Fruit fly (Drosophila melanogaster) whole organism, embryonic: Measurements from ENCODE around the gene cdi.
A peak's percentile ranks its signal among the peaks of the same experiment; 100 is the strongest.

ENCODE experiments used
- Ada2b ChIP-seq: fragments of 200-800 bp; sonication (Bioruptor generic); IDR thresholded peaks from 2 replicates; pipeline ENCODE4 v1.3.6; 2022; ENCODE audit warnings: missing biosample characterization, missing genetic modification characterization
- BtbVII ChIP-seq: fragments of 200-800 bp; sonication (Bioruptor generic); optimal IDR thresholded peaks from 3 replicates; lab custom pipeline; 2017; ENCODE audit warnings: missing biosample characterization, mild to moderate bottlenecking, missing genetic modification characterization
- CG10209 ChIP-seq: fragments of 200-800 bp; sonication (Bioruptor generic); optimal IDR thresholded peaks from 3 replicates; lab custom pipeline; 2017; ENCODE audit warnings: missing biosample characterization, mild to moderate bottlenecking, missing genetic modification characterization, missing genetic modification reagents
- CG11695 ChIP-seq: fragments of 200-800 bp; sonication (Bioruptor generic); IDR thresholded peaks from 3 replicates; pipeline ENCODE4 v1.3.6; 2022; ENCODE audit warnings: missing biosample characterization, missing genetic modification characterization
- CG12236 ChIP-seq: fragments of 200-800 bp; sonication (Bioruptor generic); optimal IDR thresholded peaks from 2 replicates; lab custom pipeline; 2016; ENCODE audit warnings: missing biosample characterization, missing genetic modification characterization
- CG12299 ChIP-seq: fragments of 200-800 bp; sonication (Bioruptor generic); optimal IDR thresholded peaks from 2 replicates; lab custom pipeline; 2018; ENCODE audit warnings: missing biosample characterization, mild to moderate bottlenecking, missing genetic modification characterization
- CG13287 ChIP-seq: fragments of 200-800 bp; sonication (Bioruptor generic); IDR thresholded peaks from 2 replicates; pipeline ENCODE4 v1.3.6; 2022; ENCODE audit warnings: missing biosample characterization, missing genetic modification characterization; ENCODE audit not compliant: partially characterized antibody
- CG13894 ChIP-seq: fragments of 200-800 bp; sonication (Bioruptor generic); optimal IDR thresholded peaks from 3 replicates; lab custom pipeline; 2018; ENCODE audit warnings: missing biosample characterization, mild to moderate bottlenecking, missing genetic modification characterization, moderate library complexity
- CG15011 ChIP-seq: fragments of 200-800 bp; sonication (Bioruptor generic); optimal IDR thresholded peaks from 3 replicates; lab custom pipeline; 2018; ENCODE audit warnings: missing biosample characterization, mild to moderate bottlenecking, missing genetic modification characterization
- CG16779 ChIP-seq: fragments of 200-800 bp; sonication (Bioruptor generic); IDR thresholded peaks from 2 replicates; pipeline ENCODE4 v1.3.6; 2022; ENCODE audit warnings: missing biosample characterization, missing genetic modification characterization
- CG2129 ChIP-seq: fragments of 200-800 bp; sonication (Bioruptor generic); IDR thresholded peaks from 2 replicates; pipeline ENCODE4 v1.3.6; 2022; ENCODE audit warnings: missing biosample characterization, missing genetic modification characterization; ENCODE audit not compliant: partially characterized antibody
- CG30020 ChIP-seq: fragments of 200-800 bp; optimal IDR thresholded peaks from 2 replicates; lab custom pipeline; 2019; ENCODE audit warnings: missing biosample characterization, mild to moderate bottlenecking, missing genetic modification characterization, moderate library complexity
- CG30403 ChIP-seq: fragments of 200-800 bp; sonication (Bioruptor generic); optimal IDR thresholded peaks from 3 replicates; lab custom pipeline; 2016; ENCODE audit warnings: missing biosample characterization, missing genetic modification characterization
- CG33213 ChIP-seq: fragments of 200-800 bp; sonication (Bioruptor generic); optimal IDR thresholded peaks from 3 replicates; lab custom pipeline; 2016; ENCODE audit warnings: missing biosample characterization, missing genetic modification characterization
- CG3838 ChIP-seq: fragments of 200-800 bp; sonication (Bioruptor generic); optimal IDR thresholded peaks from 3 replicates; lab custom pipeline; 2016; ENCODE audit warnings: missing biosample characterization, missing genetic modification characterization
- CG3995 ChIP-seq: fragments of 200-800 bp; sonication (Bioruptor generic); optimal IDR thresholded peaks from 3 replicates; lab custom pipeline; 2016; ENCODE audit warnings: missing biosample characterization, missing genetic modification characterization
- CG4424 ChIP-seq: fragments of 200-800 bp; sonication (Bioruptor generic); optimal IDR thresholded peaks from 3 replicates; lab custom pipeline; 2016; ENCODE audit warnings: missing biosample characterization, missing genetic modification characterization
- CG4730 ChIP-seq: fragments of 200-800 bp; sonication (Bioruptor generic); IDR thresholded peaks from 2 replicates; pipeline ENCODE4 v1.3.6; 2022; ENCODE audit warnings: missing biosample characterization, missing genetic modification characterization
- CG7556 ChIP-seq: fragments of 200-800 bp; sonication (Bioruptor generic); optimal IDR thresholded peaks from 2 replicates; lab custom pipeline; 2017; ENCODE audit warnings: missing biosample characterization, mild to moderate bottlenecking, missing genetic modification characterization
- CG8290 ChIP-seq, 3 experiments: fragments of 200-800 bp; sonication (Bioruptor generic); optimal IDR thresholded peaks; 2 replicates each; lab custom pipeline; 2016 to 2019; ENCODE audit warnings: missing biosample characterization in 3 of 3, missing genetic modification characterization in 3 of 3, mild to moderate bottlenecking in 2 of 3, moderate library complexity in 1 of 3
- CrebB ChIP-seq: fragments of 200-800 bp; sonication (Bioruptor generic); optimal IDR thresholded peaks from 3 replicates; lab custom pipeline; 2018; ENCODE audit warnings: missing biosample characterization, mild to moderate bottlenecking, missing genetic modification characterization
- D19A ChIP-seq: fragments of 200-800 bp; optimal IDR thresholded peaks from 3 replicates; lab custom pipeline; 2019; ENCODE audit warnings: missing biosample characterization, mild to moderate bottlenecking, missing genetic modification characterization, moderate library complexity
- Dfd ChIP-seq, 2 experiments: fragments of >200 bp; optimal IDR thresholded peaks; 2 replicates each; lab custom pipeline; 2017; ENCODE audit warnings: missing biosample characterization in 2 of 2, missing genetic modification characterization in 2 of 2
- Fer1 ChIP-seq: fragments of 200-800 bp; sonication (Bioruptor generic); optimal IDR thresholded peaks from 2 replicates; lab custom pipeline; 2017; ENCODE audit warnings: missing biosample characterization, mild to moderate bottlenecking, missing genetic modification characterization
- Fer2 ChIP-seq: fragments of 200-800 bp; sonication (Bioruptor generic); optimal IDR thresholded peaks from 2 replicates; lab custom pipeline; 2018; ENCODE audit warnings: missing biosample characterization, mild to moderate bottlenecking, missing genetic modification characterization, moderate library complexity
- H2.0 ChIP-seq: fragments of 200-800 bp; sonication (Bioruptor generic); IDR thresholded peaks from 2 replicates; pipeline ENCODE4 v1.3.6; 2022; ENCODE audit warnings: missing biosample characterization, missing genetic modification characterization
- HmgZ ChIP-seq: fragments of 200-800 bp; sonication (Bioruptor generic); optimal IDR thresholded peaks from 2 replicates; lab custom pipeline; 2018; ENCODE audit warnings: missing biosample characterization, mild to moderate bottlenecking, missing genetic modification characterization
- Hr51 ChIP-seq, 2 experiments: fragments of 200-800 bp; sonication (Bioruptor generic); optimal IDR thresholded peaks; 2 replicates in 1 of 2; 3 replicates in 1 of 2; lab custom pipeline; 2016 to 2018; ENCODE audit warnings: missing biosample characterization in 2 of 2, missing genetic modification characterization in 2 of 2, mild to moderate bottlenecking in 1 of 2, moderate library complexity in 1 of 2
- Lhr ChIP-seq: fragments of 200-800 bp; sonication (Bioruptor generic); optimal IDR thresholded peaks from 3 replicates; lab custom pipeline; 2017; ENCODE audit warnings: mild to moderate bottlenecking, missing biosample characterization, missing genetic modification reagents, missing genetic modification characterization
- Max ChIP-seq: fragments of 200-800 bp; sonication (Bioruptor generic); optimal IDR thresholded peaks from 2 replicates; lab custom pipeline; 2016; ENCODE audit warnings: missing biosample characterization, mild to moderate bottlenecking, missing genetic modification characterization
- Meics ChIP-seq: fragments of 200-800 bp; sonication (Bioruptor generic); optimal IDR thresholded peaks from 2 replicates; lab custom pipeline; 2017; ENCODE audit warnings: missing biosample characterization, mild to moderate bottlenecking, missing genetic modification characterization
- Mes4 ChIP-seq: fragments of 200-800 bp; sonication (Bioruptor generic); optimal IDR thresholded peaks from 2 replicates; lab custom pipeline; 2016; ENCODE audit warnings: missing biosample characterization, missing genetic modification characterization
- Mrtf ChIP-seq: fragments of 200-800 bp; sonication (Bioruptor generic); IDR thresholded peaks from 3 replicates; pipeline ENCODE4 v1.3.6; 2022; ENCODE audit warnings: missing biosample characterization, missing genetic modification characterization
- NK7.1 ChIP-seq: fragments of 200-800 bp; sonication (Bioruptor generic); optimal IDR thresholded peaks from 3 replicates; lab custom pipeline; 2016; ENCODE audit warnings: missing biosample characterization, missing genetic modification characterization
- Stat92E ChIP-seq, 3 experiments: fragments of >200 bp in 2 of 3; fragments of 200-800 bp in 1 of 3; sonication (Bioruptor generic) in 1 of 3; optimal IDR thresholded peaks; 2 replicates each; lab custom pipeline; 2017 to 2019; ENCODE audit warnings: missing biosample characterization in 3 of 3, missing genetic modification characterization in 3 of 3, mild to moderate bottlenecking in 1 of 3, moderate library complexity in 1 of 3
- Xbp1 ChIP-seq: fragments of 200-800 bp; sonication (Bioruptor generic); optimal IDR thresholded peaks from 3 replicates; lab custom pipeline; 2016; ENCODE audit warnings: missing biosample characterization, mild to moderate bottlenecking, missing genetic modification characterization
- amos ChIP-seq: fragments of 200-800 bp; sonication (Bioruptor generic); IDR thresholded peaks from 2 replicates; pipeline ENCODE4 v1.3.6; 2022; ENCODE audit warnings: missing biosample characterization, missing genetic modification characterization; ENCODE audit not compliant: partially characterized antibody
- dan ChIP-seq: fragments of 200-800 bp; sonication (Bioruptor generic); IDR thresholded peaks from 2 replicates; pipeline ENCODE4 v1.3.6; 2022; ENCODE audit warnings: missing biosample characterization, missing genetic modification characterization
- her ChIP-seq: fragments of 200-800 bp; sonication (Bioruptor generic); optimal IDR thresholded peaks from 2 replicates; lab custom pipeline; 2016; ENCODE audit warnings: missing biosample characterization, missing genetic modification characterization
- knrl ChIP-seq: fragments of 200-800 bp; sonication (Bioruptor generic); IDR thresholded peaks from 3 replicates; pipeline ENCODE4 v1.3.6; 2022; ENCODE audit warnings: missing biosample characterization, missing genetic modification characterization; ENCODE audit not compliant: partially characterized antibody
- pho ChIP-seq: fragments of 200-800 bp; sonication (Bioruptor generic); optimal IDR thresholded peaks from 2 replicates; lab custom pipeline; 2016; ENCODE audit warnings: missing biosample characterization, missing genetic modification characterization
- pros ChIP-seq: fragments of 200-800 bp; sonication (Bioruptor generic); optimal IDR thresholded peaks from 3 replicates; lab custom pipeline; 2019; ENCODE audit warnings: missing biosample characterization, mild to moderate bottlenecking, missing genetic modification characterization, moderate library complexity
- run ChIP-seq: fragments of 200-800 bp; sonication (Bioruptor generic); optimal IDR thresholded peaks from 3 replicates; lab custom pipeline; 2018; ENCODE audit warnings: missing biosample characterization, mild to moderate bottlenecking, missing genetic modification characterization
- sens-2 ChIP-seq: fragments of 200-800 bp; sonication (Bioruptor generic); IDR thresholded peaks from 2 replicates; pipeline ENCODE4 v1.3.6; 2022; ENCODE audit warnings: missing biosample characterization, missing genetic modification characterization
- so ChIP-seq: fragments of 200-800 bp; sonication (Bioruptor generic); IDR thresholded peaks from 3 replicates; pipeline ENCODE4 v1.3.6; 2022; ENCODE audit warnings: missing biosample characterization, missing genetic modification characterization
- stc ChIP-seq: fragments of 200-800 bp; sonication (Bioruptor generic); IDR thresholded peaks from 2 replicates; pipeline ENCODE4 v1.3.6; 2022; ENCODE audit warnings: missing biosample characterization, missing genetic modification characterization
- tup ChIP-seq: fragments of 200-800 bp; sonication (Bioruptor generic); optimal IDR thresholded peaks from 2 replicates; lab custom pipeline; 2016; ENCODE audit warnings: missing biosample characterization, mild to moderate bottlenecking, missing genetic modification characterization, moderate library complexity
- unpg ChIP-seq: fragments of 200-800 bp; sonication (Bioruptor generic); optimal IDR thresholded peaks from 3 replicates; lab custom pipeline; 2018; ENCODE audit warnings: missing biosample characterization, mild to moderate bottlenecking, missing genetic modification characterization, moderate library complexity
- usp ChIP-seq: fragments of >200 bp; optimal IDR thresholded peaks from 2 replicates; lab custom pipeline; 2017; ENCODE audit warnings: missing biosample characterization, missing genetic modification characterization
- zf30C ChIP-seq: fragments of 200-800 bp; sonication (Bioruptor generic); optimal IDR thresholded peaks from 3 replicates; lab custom pipeline; 2018; ENCODE audit warnings: missing biosample characterization, mild to moderate bottlenecking, missing genetic modification characterization

cdi gene

DNA sequence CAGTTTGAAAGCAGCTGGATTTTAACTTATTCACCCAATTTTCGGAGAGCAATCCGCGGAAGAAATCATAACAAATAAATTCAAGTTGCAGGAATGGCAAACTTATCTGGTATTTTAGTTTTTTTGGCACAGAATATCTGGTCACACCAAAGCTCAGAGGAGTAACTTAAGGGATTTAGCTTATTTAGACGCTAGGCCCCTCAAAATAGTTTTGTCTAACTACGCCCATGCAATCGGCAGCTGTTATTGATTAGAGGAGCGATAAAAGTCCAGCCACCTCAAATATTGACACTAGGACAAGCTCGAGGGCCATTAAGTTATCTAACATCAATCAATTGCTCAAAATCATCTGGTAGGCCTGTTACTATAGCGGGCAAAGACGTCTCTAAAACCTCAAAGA lies 65.3 kb downstream of the cdi start, which contains the start of the genes GatA and P5cr (continued):
- TF ChIP-seq knrl (GFP tag; lab: Robert Waterston, UW) = no peak
- peak; percentile 41 for TF ChIP-seq CG3995 (GFP tag; lab: Kevin White, UChicago)
- TF ChIP-seq zf30C (GFP tag; lab: Kevin White, UChicago) = no peak
- TF ChIP-seq CG12299 = peak; percentile 58
- TF ChIP-seq Xbp1 (GFP tag; lab: Kevin White, UChicago) = peak; percentile 91
- no peak for TF ChIP-seq Mes4 (GFP tag; lab: Kevin White, UChicago)
- TF ChIP-seq pros (GFP tag; lab: Kevin White, UChicago) = no peak
- no peak for TF ChIP-seq Dfd (GFP tag; optimal IDR thresholded peaks at IDR 0.05; lab: Kevin White, UChicago)
- TF ChIP-seq Lhr (GFP tag; lab: Kevin White, UChicago) = no peak
- no peak for TF ChIP-seq CG8290 (GFP tag; optimal IDR thresholded peaks at IDR 0.05; lab: Kevin White, UChicago)
- peak in 1 of 2 experiments; percentile 98 for TF ChIP-seq CG8290 (tag; optimal IDR thresholded peaks at IDR 0.05; lab: Kevin White, UChicago)
- peak; percentile 73 for TF ChIP-seq NK7.1 (GFP tag; lab: Kevin White, UChicago)
- peak; percentile 76 for TF ChIP-seq unpg (GFP tag; lab: Kevin White, UChicago)
- TF ChIP-seq CrebB = peak; percentile 80
- TF ChIP-seq her (GFP tag; lab: Kevin White, UChicago) = peak; percentile 93
- TF ChIP-seq CG7556 (GFP tag; lab: Kevin White, UChicago) = peak; percentile 61
- TF ChIP-seq CG4424 (GFP tag; lab: Kevin White, UChicago) = peak; percentile 79
- peak; percentile 65 to 83 for TF ChIP-seq Hr51 (GFP tag; optimal IDR thresholded peaks at IDR 0.05; lab: Kevin White, UChicago)
- peak; percentile 61 for TF ChIP-seq CG4730 (GFP tag; lab: Robert Waterston, UW)
- peak; percentile 29 for TF ChIP-seq CG3838
- no peak for TF ChIP-seq usp (GFP tag; lab: Kevin White, UChicago)
- no peak for TF ChIP-seq run (tag; lab: Kevin White, UChicago)
- 0 out of 2 replicates have a peak, but pooled peaks have one; percentile 34 for TF ChIP-seq sens-2 (GFP tag; lab: Robert Waterston, UW)
- TF ChIP-seq so (GFP tag; lab: Robert Waterston, UW) = no peak
- TF ChIP-seq CG30020 (tag; lab: Kevin White, UChicago) = no peak
- TF ChIP-seq Stat92E (GFP tag; optimal IDR thresholded peaks at IDR 0.05; lab: Kevin White, UChicago) = no peak
- peak; percentile 64 for TF ChIP-seq tup (GFP tag; lab: Kevin White, UChicago)
- peak; percentile 91 for TF ChIP-seq pho (GFP tag; lab: Kevin White, UChicago)
- TF ChIP-seq D19A (tag; lab: Kevin White, UChicago) = no peak
- TF ChIP-seq CG30403 (GFP tag; lab: Kevin White, UChicago) = peak; percentile 88
- TF ChIP-seq Max (GFP tag; lab: Kevin White, UChicago) = no peak
- 0 out of 3 replicates have a peak, but pooled peaks have one; percentile 10 for TF ChIP-seq CG11695 (GFP tag; lab: Robert Waterston, UW)
- peak; percentile 93 for TF ChIP-seq CG16779 (GFP tag; lab: Robert Waterston, UW)
- TF ChIP-seq Fer2 (tag; lab: Kevin White, UChicago) = peak; percentile 68
- peak; percentile 75 for TF ChIP-seq stc (GFP tag; lab: Robert Waterston, UW)
- TF ChIP-seq dan = no peak
- peak; percentile 81 for TF ChIP-seq H2.0
- TF ChIP-seq Meics (GFP tag; lab: Kevin White, UChicago) = peak; percentile 88
- TF ChIP-seq HmgZ (tag; lab: Kevin White, UChicago) = peak; percentile 94
- TF ChIP-seq CG13287 (GFP tag; lab: Robert Waterston, UW) = peak; percentile 33; the same call in 1 of the 2 replicates
- TF ChIP-seq amos (GFP tag; lab: Robert Waterston, UW) = no peak; the same call in 1 of the 2 replicates
- peak; percentile 87 for TF ChIP-seq CG13894 (tag; lab: Kevin White, UChicago)
- TF ChIP-seq CG12236 (GFP tag; lab: Kevin White, UChicago) = peak; percentile 54
- peak; percentile 89; the same call in 2 of the 3 replicates for TF ChIP-seq Mrtf (GFP tag; lab: Robert Waterston, UW)
- TF ChIP-seq BtbVII = peak; percentile 64
- TF ChIP-seq CG33213 (GFP tag; lab: Kevin White, UChicago) = peak; percentile 75
- peak; percentile 76 for TF ChIP-seq Ada2b (GFP tag; lab: Robert Waterston, UW)
- TF ChIP-seq CG15011 (GFP tag; lab: Kevin White, UChicago) = no peak
- peak; percentile 75 for TF ChIP-seq CG10209 (GFP tag; lab: Kevin White, UChicago)
- no peak for TF ChIP-seq CG2129
- peak; percentile 81 for TF ChIP-seq Fer1 (GFP tag; lab: Kevin White, UChicago)
